Worm (Caenorhabditis elegans): ENCODE results near the gene C29H12.2.

- no peak for TF ChIP-seq dao-5 (tag; optimal IDR thresholded peaks at IDR 0.05)
- no peak for TF ChIP-seq W03F9.2 (tag; optimal IDR thresholded peaks at IDR 0.05)
- no peak for TF ChIP-seq him-1 (tag; optimal IDR thresholded peaks at IDR 0.05)
These were observed 22.1 kb upstream of the C29H12.2 start for ce11 chrII:6101475-6101874.

All from whole organism, L4/young adult.